Fruit fly (Drosophila melanogaster): ENCODE data around the gene Alg7.

dm6 chr2L:13191894-13192293, 12.8 kb downstream of the Alg7 start, which contains the start of the genes CG16974 and Edem2:
- no peak for TF ChIP-seq CG8478 (optimal IDR thresholded peaks at IDR 0.05)
- no peak for TF ChIP-seq CTCF (optimal IDR thresholded peaks at IDR 0.05)

Data from S2 (cell line).